Worm (Caenorhabditis elegans) whole organism, early embryonic: Measurements from ENCODE around the gene tag-275.

ENCODE experiments used
- F13C5.2 ChIP-seq: sonication (generic microtip); optimal IDR thresholded peaks from 2 replicates; lab custom pipeline; 2017; ENCODE audit warnings: mild to moderate bottlenecking, missing genetic modification characterization, inconsistent platforms, missing compliant biosample characterization
- aly-1 ChIP-seq: sonication (generic microtip); optimal IDR thresholded peaks from 2 replicates; lab custom pipeline; 2016; ENCODE audit warnings: missing genetic modification characterization, missing compliant biosample characterization
- ama-1 ChIP-seq: fragments of 150-350 bp; optimal IDR thresholded peaks from 2 replicates; lab custom pipeline; 2014
- ceh-13 ChIP-seq: fragments of 200-800 bp; sonication (Bioruptor generic); optimal IDR thresholded peaks from 2 replicates; lab custom pipeline; 2018; ENCODE audit warnings: mild to moderate bottlenecking, missing genetic modification characterization, missing compliant biosample characterization
- ceh-36 ChIP-seq: sonication (generic microtip); optimal IDR thresholded peaks from 2 replicates; lab custom pipeline; 2016; ENCODE audit warnings: missing genetic modification characterization, inconsistent platforms, missing compliant biosample characterization
- ets-7 ChIP-seq: sonication (generic microtip); optimal IDR thresholded peaks from 2 replicates; lab custom pipeline; 2016; ENCODE audit warnings: missing genotype, missing genetic modification characterization, missing compliant biosample characterization
- hmbx-1 ChIP-seq: sonication (generic microtip); optimal IDR thresholded peaks from 2 replicates; lab custom pipeline; 2016; ENCODE audit warnings: mild to moderate bottlenecking, missing genetic modification characterization, missing compliant biosample characterization
- hmg-4 ChIP-seq: fragments of 200-800 bp; sonication (Bioruptor generic); optimal IDR thresholded peaks from 2 replicates; lab custom pipeline; 2018; ENCODE audit warnings: mild to moderate bottlenecking, missing genetic modification characterization, missing compliant biosample characterization
- hnd-1 ChIP-seq: sonication (generic microtip); optimal IDR thresholded peaks from 2 replicates; lab custom pipeline; 2016; ENCODE audit warnings: missing genetic modification characterization, missing compliant biosample characterization
- sea-1 ChIP-seq: fragments of 200-800 bp; sonication (Bioruptor generic); conservative IDR thresholded peaks from 2 replicates; pipeline ENCODE4 v1.3.6; 2022; ENCODE audit warnings: missing genetic modification characterization, missing compliant biosample characterization
- tbx-11 ChIP-seq: fragments of 200-800 bp; sonication (Bioruptor generic); IDR thresholded peaks from 2 replicates; pipeline ENCODE4 v1.3.6; 2022; ENCODE audit warnings: missing genetic modification characterization, missing compliant biosample characterization

DNA sequence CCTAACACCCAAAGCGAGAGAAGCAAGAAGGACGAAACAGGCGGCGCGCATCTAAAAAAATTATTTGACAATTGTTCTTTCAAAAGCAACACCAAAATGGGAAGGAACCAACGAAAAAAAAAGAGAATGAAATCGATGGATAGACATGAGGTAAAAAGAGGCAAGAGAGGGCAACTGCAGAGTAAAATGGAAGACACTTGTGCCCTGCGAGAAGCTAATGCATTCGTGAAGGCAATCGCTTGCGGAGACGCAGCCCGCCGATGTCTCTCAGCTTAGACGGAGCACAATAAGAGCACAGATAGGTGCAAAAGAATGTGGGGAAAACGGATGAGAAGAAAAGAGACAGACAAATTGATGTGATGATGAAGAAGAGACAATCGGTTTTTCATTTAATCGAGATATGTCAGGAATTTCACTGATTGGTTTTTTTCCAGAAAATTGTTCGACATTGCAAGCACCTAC, 22.1 kb downstream of the tag-275 start, which contains the start of gene C15H9.9:
- TF ChIP-seq ama-1 (no peak), F13C5.2 (tag; lab: Kevin White, UChicago) (peak; percentile 37), aly-1 (tag; lab: Kevin White, UChicago) (no peak), ets-7 (tag; lab: Kevin White, UChicago) (no peak), hnd-1 (tag; lab: Kevin White, UChicago) (no peak), tbx-11 (GFP tag; lab: Robert Waterston, UW) (no peak), hmbx-1 (no peak), ceh-36 (tag; lab: Kevin White, UChicago) (no peak), sea-1 (GFP tag; lab: Robert Waterston, UW) (no peak), ceh-13 (GFP tag; lab: Kevin White, UChicago) (no peak), hmg-4 (no peak)
